Worm (Caenorhabditis elegans) whole organism, dauer: ENCODE results near the gene inf-1.

Source experiments
- unc-62 ChIP-seq: sonication (generic microtip); optimal IDR thresholded peaks from 2 replicates; lab custom pipeline; 2017; ENCODE audit warnings: missing biosample characterization, missing genetic modification reagents, missing genetic modification characterization

inf-1 gene

ce11 chrIII:6961937-6962504, 32.1 kb downstream of the inf-1 start, which contains the start of the genes rpn-6.1 and F57B9.1:
rpn-6.1 (minus strand) TSS chrIII:6962001.
F57B9.1 (plus strand) TSS chrIII:6962090.
- no peak for TF ChIP-seq unc-62

ce11 chrIII:6968080-6968639, 38.2 kb downstream of the inf-1 start, which contains the start of gene panl-2:
panl-2 (minus strand) TSS chrIII:6968130.
- no peak for TF ChIP-seq unc-62

- TF ChIP-seq unc-62: no peak
These were observed 38.7 kb downstream of the inf-1 start for ce11 chrIII:6968655-6969054.

- TF ChIP-seq unc-62: no peak
These were observed 39.2 kb downstream of the inf-1 start, which contains the start of gene F31E3.12 for ce11 chrIII:6969090-6969489. F31E3.12 (plus strand) TSS chrIII:6969390.

ce11 chrIII:6969781-6970342, 39.9 kb downstream of the inf-1 start:
- TF ChIP-seq unc-62: no peak

- no peak for TF ChIP-seq unc-62
These were observed 40.8 kb downstream of the inf-1 start for ce11 chrIII:6970744-6971143.

ce11 chrIII:6971662-6972284, 41.8 kb downstream of the inf-1 start, which contains the start of the genes eef-1A.1 and rfc-4:
eef-1A.1 (minus strand) TSS chrIII:6971712.
rfc-4 (plus strand) TSS chrIII:6972253.
- TF ChIP-seq unc-62: no peak

- no peak for TF ChIP-seq unc-62
These were observed 43.7 kb downstream of the inf-1 start, which contains the start of gene F31E3.2 for ce11 chrIII:6973682-6974081. F31E3.2 (plus strand) TSS chrIII:6973982.

ce11 chrIII:6974952-6975351, 45.0 kb downstream of the inf-1 start:
- TF ChIP-seq unc-62: no peak

ce11 chrIII:6978875-6979274, 48.9 kb downstream of the inf-1 start:
- TF ChIP-seq unc-62: no peak

ce11 chrIII:6979584-6979983, 49.6 kb downstream of the inf-1 start, which contains the start of gene ceh-20:
ceh-20 (plus strand) TSS chrIII:6979884.
- TF ChIP-seq unc-62: no peak
